Fruit fly (Drosophila melanogaster): ENCODE measurements around the gene CG42857.
A peak's percentile ranks its signal among the peaks of the same experiment; 100 is the strongest.

The CG42857 gene

DNA sequence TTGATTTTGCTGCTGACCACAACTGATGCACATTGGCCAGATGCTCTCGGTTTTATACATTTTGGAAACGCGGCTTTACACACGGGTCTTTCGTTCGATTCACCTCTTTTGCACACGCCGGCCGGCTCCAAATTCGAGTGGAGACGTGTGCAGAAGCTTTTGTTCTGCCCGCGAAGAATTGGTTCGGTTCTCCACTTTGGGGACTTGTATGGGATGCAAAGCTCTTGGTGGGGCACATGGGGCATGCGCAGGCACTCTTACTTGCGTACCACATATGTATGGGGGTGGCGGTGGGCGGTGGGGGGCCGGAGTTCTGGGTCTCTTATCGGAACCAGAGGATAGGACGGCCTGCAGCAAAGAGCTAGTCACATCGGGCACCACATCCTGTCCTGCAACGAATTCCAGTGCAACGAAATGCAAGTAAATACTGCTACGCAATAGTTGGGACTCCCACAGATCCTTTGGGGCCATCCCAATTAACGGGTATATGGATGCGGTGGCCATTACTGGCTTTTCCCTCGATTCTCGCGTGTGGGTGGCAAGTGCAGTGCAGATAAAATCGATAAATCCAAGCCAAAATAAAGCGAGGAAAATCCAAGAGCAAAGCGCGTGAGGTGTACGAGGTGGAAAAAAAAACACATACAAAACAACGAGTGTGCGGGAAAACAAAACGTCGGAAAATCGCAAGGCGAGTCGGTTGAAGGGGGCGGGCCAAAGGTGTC, 36.5 kb downstream of the CG42857 start, which contains the start of the genes MtnA and CG8500 (continued):
- TF ChIP-seq CG7357 (GFP tag; IDR thresholded peaks at IDR 0.05) (no peak), ap (GFP tag; IDR thresholded peaks at IDR 0.05) (no peak), mam (GFP tag; optimal IDR thresholded peaks at IDR 0.05) (no peak), CG8089 (GFP tag; optimal IDR thresholded peaks at IDR 0.05) (no peak), trh (GFP tag; optimal IDR thresholded peaks at IDR 0.05) (no peak), bigmax (GFP tag; optimal IDR thresholded peaks at IDR 0.05) (peak; percentile 12), CG3163 (GFP tag; optimal IDR thresholded peaks at IDR 0.05) (no peak), inv (GFP tag; IDR thresholded peaks at IDR 0.05; ENCODE audit: partially characterized antibody) (peak; percentile 28; the same call in 1 of the 2 replicates), Adf1 (GFP tag; IDR thresholded peaks at IDR 0.05) (peak; percentile 45; the same call in 1 of the 2 replicates), vfl (GFP tag; optimal IDR thresholded peaks at IDR 0.05) (no peak), CG9437 (GFP tag; optimal IDR thresholded peaks at IDR 0.05) (no peak), CG2678 (tag; optimal IDR thresholded peaks at IDR 0.05) (no peak), stc (GFP tag; IDR thresholded peaks at IDR 0.05) (0 out of 2 replicates have a peak, but pooled peaks have one; percentile 16), Hsf (GFP tag; optimal IDR thresholded peaks at IDR 0.05) (no peak), Doc3 (GFP tag; IDR thresholded peaks at IDR 0.05; ENCODE audit: partially characterized antibody) (no peak), ind (GFP tag; optimal IDR thresholded peaks at IDR 0.05) (no peak), CG8281 (tag; optimal IDR thresholded peaks at IDR 0.05) (no peak), salm (tag; optimal IDR thresholded peaks at IDR 0.05) (no peak), h (optimal IDR thresholded peaks at IDR 0.05) (no peak), CG4854 (GFP tag; optimal IDR thresholded peaks at IDR 0.05) (no peak), D (optimal IDR thresholded peaks at IDR 0.05) (no peak), D (GFP tag; optimal IDR thresholded peaks at IDR 0.05) (no peak), CG10147 (GFP tag; optimal IDR thresholded peaks at IDR 0.05) (no peak), bcd (GFP tag; optimal IDR thresholded peaks at IDR 0.05) (no peak), CG17568 (GFP tag; optimal IDR thresholded peaks at IDR 0.05) (no peak), CG5180 (GFP tag; optimal IDR thresholded peaks at IDR 0.05) (no peak), abd-A (tag; optimal IDR thresholded peaks at IDR 0.05) (no peak), CG13287 (GFP tag; IDR thresholded peaks at IDR 0.05; ENCODE audit: partially characterized antibody) (peak; percentile 51), ab (GFP tag; optimal IDR thresholded peaks at IDR 0.05) (no peak), sna (GFP tag; IDR thresholded peaks at IDR 0.05; ENCODE audit: partially characterized antibody) (no peak), sqz (GFP tag; optimal IDR thresholded peaks at IDR 0.05) (no peak), tin (GFP tag; optimal IDR thresholded peaks at IDR 0.05) (no peak), dati (GFP tag; IDR thresholded peaks at IDR 0.05) (no peak), Chrac-16 (GFP tag; optimal IDR thresholded peaks at IDR 0.05) (no peak), Dll (GFP tag; IDR thresholded peaks at IDR 0.05; ENCODE audit: partially characterized antibody) (no peak), CG18599 (GFP tag; optimal IDR thresholded peaks at IDR 0.05) (no peak), pho (GFP tag; optimal IDR thresholded peaks at IDR 0.05) (no peak), Sox100B (GFP tag; optimal IDR thresholded peaks at IDR 0.05) (no peak), btn (GFP tag; optimal IDR thresholded peaks at IDR 0.05) (no peak), toy (GFP tag; IDR thresholded peaks at IDR 0.05) (no peak), Jarid2 (GFP tag; optimal IDR thresholded peaks at IDR 0.05) (no peak), CG8290 (GFP tag; optimal IDR thresholded peaks at IDR 0.05) (no peak), CG8290 (tag; optimal IDR thresholded peaks at IDR 0.05) (peak in 1 of 2 experiments; percentile 62), CG6175 (GFP tag; IDR thresholded peaks at IDR 0.05) (peak; percentile 78; the same call in 2 of the 3 replicates), bsh (GFP tag; optimal IDR thresholded peaks at IDR 0.05) (no peak), seq (GFP tag; IDR thresholded peaks at IDR 0.05) (peak; percentile 31; the same call in 1 of the 2 replicates), amos (GFP tag; IDR thresholded peaks at IDR 0.05; ENCODE audit: partially characterized antibody) (peak; percentile 44; the same call in 1 of the 2 replicates)

Measured in whole organism, embryonic.